Fruit fly (Drosophila melanogaster) whole organism, prepupa: ENCODE results near the gene bnl.

ENCODE experiments used
- Blimp-1 ChIP-seq: fragments of 200-800 bp; sonication (Bioruptor generic); optimal IDR thresholded peaks from 3 replicates; lab custom pipeline; 2017; ENCODE audit warnings: missing biosample characterization, missing genetic modification characterization, mild to moderate bottlenecking, moderate library complexity, missing genetic modification reagents
- CG11902 ChIP-seq: fragments of 200-800 bp; sonication (Bioruptor generic); optimal IDR thresholded peaks from 3 replicates; lab custom pipeline; 2016; ENCODE audit warnings: missing biosample characterization, missing genetic modification characterization
- CG15336 ChIP-seq: fragments of 200-800 bp; sonication (Bioruptor generic); IDR thresholded peaks from 2 replicates; pipeline ENCODE4 v1.3.6; 2022; ENCODE audit warnings: missing biosample characterization, missing genetic modification characterization
- CG3032 ChIP-seq: fragments of 200-800 bp; optimal IDR thresholded peaks from 2 replicates; lab custom pipeline; 2019; ENCODE audit warnings: missing biosample characterization, mild to moderate bottlenecking, missing genetic modification characterization, moderate library complexity
- CG31627 ChIP-seq: fragments of 200-800 bp; sonication (Bioruptor generic); optimal IDR thresholded peaks from 3 replicates; lab custom pipeline; 2016; ENCODE audit warnings: missing biosample characterization, missing genetic modification characterization
- CG32006 ChIP-seq: fragments of 200-800 bp; sonication (Bioruptor generic); optimal IDR thresholded peaks from 3 replicates; lab custom pipeline; 2017; ENCODE audit warnings: missing biosample characterization, mild to moderate bottlenecking, missing genetic modification characterization
- CG3919 ChIP-seq: fragments of 200-800 bp; sonication (Bioruptor generic); optimal IDR thresholded peaks from 3 replicates; lab custom pipeline; 2016; ENCODE audit warnings: missing biosample characterization, missing genetic modification characterization
- CG6808 ChIP-seq: fragments of 200-800 bp; sonication (Bioruptor generic); optimal IDR thresholded peaks from 3 replicates; lab custom pipeline; 2017; ENCODE audit warnings: missing biosample characterization, missing genetic modification characterization, mild to moderate bottlenecking, moderate library complexity, missing genetic modification reagents
- CG8119 ChIP-seq: fragments of 200-800 bp; sonication (Bioruptor generic); IDR thresholded peaks from 3 replicates; pipeline ENCODE4 v1.3.6; 2022; ENCODE audit warnings: missing biosample characterization, missing genetic modification characterization
- CG8319 ChIP-seq: fragments of 200-800 bp; sonication (Bioruptor generic); optimal IDR thresholded peaks from 3 replicates; lab custom pipeline; 2016; ENCODE audit warnings: missing biosample characterization, missing genetic modification characterization
- CG9139 ChIP-seq: fragments of 200-800 bp; sonication (Bioruptor generic); optimal IDR thresholded peaks from 3 replicates; lab custom pipeline; 2017; ENCODE audit warnings: missing biosample characterization, mild to moderate bottlenecking, missing genetic modification characterization
- Eip78C ChIP-seq: fragments of 200-800 bp; sonication (Bioruptor generic); peaks from one replicate; lab custom pipeline; 2016; ENCODE audit warnings: missing biosample characterization, missing genetic modification characterization
- Eip93F ChIP-seq: fragments of 200-800 bp; sonication (Bioruptor generic); optimal IDR thresholded peaks from 2 replicates; lab custom pipeline; 2016; ENCODE audit warnings: missing biosample characterization, mild to moderate bottlenecking, missing genetic modification characterization
- Ets21C ChIP-seq: fragments of 200-800 bp; sonication (Bioruptor generic); optimal IDR thresholded peaks from 3 replicates; lab custom pipeline; 2016; ENCODE audit warnings: missing biosample characterization, missing genetic modification characterization
- Gug ChIP-seq: fragments of 200-800 bp; sonication (Bioruptor generic); IDR thresholded peaks from 2 replicates; pipeline ENCODE4 v1.3.6; 2022; ENCODE audit warnings: missing biosample characterization, missing genetic modification characterization
- Hr39 ChIP-seq: fragments of 200-800 bp; sonication (Bioruptor generic); optimal IDR thresholded peaks from 2 replicates; lab custom pipeline; 2016; ENCODE audit warnings: missing biosample characterization, missing genetic modification characterization
- Hr4 ChIP-seq: fragments of 200-800 bp; sonication (Bioruptor generic); optimal IDR thresholded peaks from 3 replicates; lab custom pipeline; 2016; ENCODE audit warnings: missing biosample characterization, missing genetic modification characterization
- Lpt ChIP-seq: fragments of 200-800 bp; sonication (Bioruptor generic); optimal IDR thresholded peaks from 3 replicates; lab custom pipeline; 2016; ENCODE audit warnings: missing biosample characterization, missing genetic modification characterization
- OdsH ChIP-seq: fragments of 200-800 bp; sonication (Bioruptor generic); optimal IDR thresholded peaks from 3 replicates; lab custom pipeline; 2016; ENCODE audit warnings: missing biosample characterization, missing genetic modification characterization
- Smox ChIP-seq: fragments of 200-800 bp; sonication (Bioruptor generic); optimal IDR thresholded peaks from 3 replicates; lab custom pipeline; 2016; ENCODE audit warnings: missing biosample characterization, missing genetic modification characterization
- Sox102F ChIP-seq: fragments of 200-800 bp; sonication (Bioruptor generic); optimal IDR thresholded peaks from 2 replicates; lab custom pipeline; 2016; ENCODE audit warnings: missing biosample characterization, mild to moderate bottlenecking, missing genetic modification characterization
- Sox14 ChIP-seq: fragments of 200-800 bp; sonication (Bioruptor generic); optimal IDR thresholded peaks from 3 replicates; lab custom pipeline; 2016; ENCODE audit warnings: missing biosample characterization, missing genetic modification characterization
- Sox15 ChIP-seq: fragments of 200-800 bp; sonication (Bioruptor generic); optimal IDR thresholded peaks from 3 replicates; lab custom pipeline; 2016; ENCODE audit warnings: missing biosample characterization, missing genetic modification characterization
- achi ChIP-seq: fragments of 200-800 bp; sonication (Bioruptor generic); optimal IDR thresholded peaks from 3 replicates; lab custom pipeline; 2016; ENCODE audit warnings: missing biosample characterization, missing genetic modification characterization
- cyc ChIP-seq: fragments of 200-800 bp; sonication (Bioruptor generic); optimal IDR thresholded peaks from 3 replicates; lab custom pipeline; 2016; ENCODE audit warnings: missing biosample characterization, missing genetic modification characterization
- dsx ChIP-seq: fragments of 200-800 bp; optimal IDR thresholded peaks from 3 replicates; lab custom pipeline; 2019; ENCODE audit warnings: missing biosample characterization, mild to moderate bottlenecking, missing genetic modification characterization, moderate library complexity; ENCODE audit not compliant: poor library complexity, severe bottlenecking
- esn ChIP-seq: fragments of 200-800 bp; sonication (Bioruptor generic); optimal IDR thresholded peaks from 2 replicates; lab custom pipeline; 2016; ENCODE audit warnings: missing biosample characterization, mild to moderate bottlenecking, missing genetic modification characterization, moderate library complexity
- fd59A ChIP-seq: fragments of 200-800 bp; sonication (Bioruptor generic); optimal IDR thresholded peaks from 2 replicates; lab custom pipeline; 2017; ENCODE audit warnings: missing biosample characterization, mild to moderate bottlenecking, missing genetic modification characterization, missing genetic modification reagents
- fd85E ChIP-seq: fragments of 200-800 bp; sonication (Bioruptor generic); optimal IDR thresholded peaks from 3 replicates; lab custom pipeline; 2016; ENCODE audit warnings: missing biosample characterization, missing genetic modification characterization
- lz ChIP-seq: fragments of 200-800 bp; sonication (Bioruptor generic); optimal IDR thresholded peaks from 3 replicates; lab custom pipeline; 2016; ENCODE audit warnings: missing biosample characterization, missing genetic modification characterization
- net ChIP-seq: fragments of 200-800 bp; sonication (Bioruptor generic); optimal IDR thresholded peaks from 3 replicates; lab custom pipeline; 2016; ENCODE audit warnings: missing biosample characterization, missing genetic modification characterization
- spab ChIP-seq: fragments of 200-800 bp; sonication (Bioruptor generic); optimal IDR thresholded peaks from 2 replicates; lab custom pipeline; 2017; ENCODE audit warnings: missing biosample characterization, mild to moderate bottlenecking, missing genetic modification characterization, missing genetic modification reagents
- ss ChIP-seq, 2 experiments: fragments of 200-800 bp; sonication (Bioruptor generic); optimal IDR thresholded peaks; 2 replicates in 1 of 2; 3 replicates in 1 of 2; lab custom pipeline; 2017 to 2018; ENCODE audit warnings: mild to moderate bottlenecking in 2 of 2, missing biosample characterization in 2 of 2, missing genetic modification characterization in 2 of 2, moderate library complexity in 1 of 2
- svp ChIP-seq: fragments of 200-800 bp; sonication (Bioruptor generic); peaks from one replicate; lab custom pipeline; 2016; ENCODE audit warnings: missing biosample characterization, missing genetic modification characterization
- topi ChIP-seq: fragments of 200-800 bp; sonication (Bioruptor generic); optimal IDR thresholded peaks from 3 replicates; lab custom pipeline; 2016; ENCODE audit warnings: missing biosample characterization, missing genetic modification characterization
- vri ChIP-seq: fragments of 200-800 bp; sonication (Bioruptor generic); optimal IDR thresholded peaks from 3 replicates; lab custom pipeline; 2016; ENCODE audit warnings: missing biosample characterization, mild to moderate bottlenecking, missing genetic modification characterization

bnl gene

DNA sequence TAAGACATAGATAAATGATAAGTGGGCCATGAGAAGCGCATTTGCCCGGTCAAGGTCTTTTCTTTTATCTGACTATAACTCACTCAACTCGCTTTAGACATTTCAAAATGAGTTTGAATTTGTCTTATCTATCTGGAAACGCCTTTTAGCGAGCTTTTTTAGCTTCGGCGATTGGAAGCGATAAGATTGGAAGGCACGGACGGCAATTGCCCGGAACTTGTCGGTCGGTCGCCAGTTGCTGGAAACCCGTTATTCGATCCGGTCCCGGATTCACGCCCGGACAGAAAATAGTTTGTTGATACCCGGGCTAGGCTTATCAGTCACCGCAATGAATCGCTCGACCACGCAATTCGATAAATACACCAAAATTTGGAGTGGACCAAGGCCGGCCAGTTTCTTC, 53.3 kb downstream of the bnl start, which contains the start of gene Acsx4:
Acsx4 (plus strand) TSS at position 233 of the 400 bp plus-strand sequence.
- TF ChIP-seq CG3919, result no peak
- no peak for TF ChIP-seq OdsH (GFP tag; lab: Kevin White, UChicago)
- TF ChIP-seq Sox14 (GFP tag; lab: Kevin White, UChicago), result no peak
- TF ChIP-seq Smox (GFP tag; lab: Kevin White, UChicago), result no peak
- TF ChIP-seq ss (GFP tag; optimal IDR thresholded peaks at IDR 0.05; lab: Kevin White, UChicago), result no peak
- peak; percentile 24 for TF ChIP-seq vri
- no peak for TF ChIP-seq svp (GFP tag; lab: Kevin White, UChicago)

DNA sequence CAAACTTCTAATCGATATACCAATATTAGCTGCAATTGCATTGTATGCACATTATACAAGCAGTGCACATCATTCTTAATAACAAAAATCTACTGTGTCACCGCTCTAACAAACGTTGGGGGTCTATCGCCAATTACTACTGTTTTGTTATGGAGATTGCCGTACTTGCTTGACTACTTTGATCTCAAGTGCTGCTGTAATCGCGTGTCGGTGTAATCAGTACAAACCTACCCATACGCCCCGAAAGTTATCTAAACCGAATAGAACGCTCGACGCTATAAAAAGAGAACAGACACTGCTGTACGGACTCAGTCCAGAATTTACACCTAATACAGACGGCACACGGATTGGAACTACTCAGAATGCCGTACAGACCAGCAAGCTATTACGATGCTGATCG, 55.7 kb downstream of the bnl start, which contains the start of gene Acsx3:
Acsx3 (plus strand) TSS at position 301 of the 400 bp plus-strand sequence.
- TF ChIP-seq CG8119 (GFP tag; lab: Robert Waterston, UW) (no peak), Sox14 (GFP tag; lab: Kevin White, UChicago) (no peak)

DNA sequence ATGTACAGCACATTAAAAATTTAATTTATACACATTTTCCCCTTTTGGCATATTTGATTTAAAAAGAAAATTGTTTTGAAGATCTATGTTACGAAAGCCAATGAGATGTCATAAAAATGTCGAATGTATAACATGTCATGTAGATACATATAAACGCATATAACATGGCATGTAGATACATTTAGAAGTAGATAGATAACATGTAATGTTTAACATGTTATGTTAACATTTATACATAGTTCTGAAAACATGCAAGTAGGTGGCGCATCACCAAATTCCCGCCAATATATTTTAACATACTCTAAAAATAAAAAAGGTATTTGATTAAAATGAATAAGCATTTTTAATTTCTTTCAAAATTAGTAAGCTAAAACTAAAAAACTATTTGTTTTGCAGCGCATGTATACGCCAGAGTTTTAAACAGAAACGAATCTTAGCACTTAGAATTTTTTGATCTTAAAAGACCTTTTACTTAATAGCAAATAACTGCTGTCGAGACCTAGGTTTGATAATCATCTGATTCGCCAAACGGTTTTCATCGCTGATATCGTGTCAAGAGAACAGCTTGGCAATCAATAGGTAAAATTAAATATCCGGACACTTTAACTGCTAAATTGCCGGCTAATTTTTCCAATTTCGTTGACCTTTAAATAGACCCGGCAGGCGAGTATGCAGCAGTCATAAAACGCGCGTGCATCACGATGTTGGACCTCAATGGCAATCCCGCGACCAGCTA, 58.4 kb downstream of the bnl start, which contains the start of gene Acsx2:
Acsx2 (plus strand) TSS at position 686 of the 736 bp plus-strand sequence.
- TF ChIP-seq CG31627 (GFP tag; lab: Kevin White, UChicago) (no peak), lz (GFP tag; lab: Kevin White, UChicago) (no peak), vri (no peak), esn (no peak), Sox15 (no peak), Sox14 (GFP tag; lab: Kevin White, UChicago) (no peak), Gug (GFP tag; lab: Robert Waterston, UW) (no peak), Blimp-1 (no peak)

DNA sequence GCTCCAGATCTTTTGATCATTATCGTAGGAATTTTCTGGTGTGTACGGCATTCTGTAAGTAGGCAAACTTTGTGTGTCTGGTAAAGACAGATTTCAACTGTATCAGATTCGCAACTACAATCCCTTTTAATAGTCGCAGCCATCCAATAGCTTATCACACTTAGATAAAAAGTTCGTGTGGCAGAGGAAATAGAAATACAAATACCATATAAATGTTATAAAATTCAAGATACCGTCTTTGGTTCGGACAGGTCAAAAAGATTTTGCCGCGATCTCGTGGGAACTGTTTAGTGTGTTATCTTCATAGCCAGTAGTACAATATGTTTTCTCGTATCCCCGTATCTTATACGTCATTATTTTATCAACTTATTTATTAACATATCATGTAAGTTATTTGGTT, 59.4 kb downstream of the bnl start, which contains the start of gene Acsx1R:
Acsx1R (minus strand) TSS at position 101 of the 400 bp plus-strand sequence.
- TF ChIP-seq Ets21C (GFP tag; lab: Kevin White, UChicago), result no peak
- no peak for TF ChIP-seq cyc (GFP tag; lab: Kevin White, UChicago)
- TF ChIP-seq CG8319, result no peak
- no peak for TF ChIP-seq Eip78C (GFP tag; lab: Kevin White, UChicago)
- no peak for TF ChIP-seq dsx (GFP tag; lab: Kevin White, UChicago)
- no peak for TF ChIP-seq Hr39 (GFP tag; lab: Kevin White, UChicago)
- no peak for TF ChIP-seq spab
- TF ChIP-seq CG32006 (GFP tag; lab: Kevin White, UChicago), result no peak
- no peak for TF ChIP-seq CG15336
- no peak for TF ChIP-seq fd85E (GFP tag; lab: Kevin White, UChicago)
- TF ChIP-seq fd59A (GFP tag; lab: Kevin White, UChicago), result no peak
- TF ChIP-seq CG9139, result no peak
- TF ChIP-seq achi, result no peak
- TF ChIP-seq Smox (GFP tag; lab: Kevin White, UChicago), result no peak
- TF ChIP-seq CG3032, result no peak

dm6 chr3R:19774149-19774548, 62.5 kb downstream of the bnl start:
- TF ChIP-seq Eip93F (GFP tag; lab: Kevin White, UChicago) (no peak), fd85E (GFP tag; lab: Kevin White, UChicago) (no peak), Hr4 (GFP tag; lab: Kevin White, UChicago) (no peak), topi (GFP tag; lab: Kevin White, UChicago) (no peak), CG11902 (GFP tag; lab: Kevin White, UChicago) (no peak), net (GFP tag; lab: Kevin White, UChicago) (no peak), Lpt (GFP tag; lab: Kevin White, UChicago) (no peak), ss (GFP tag; optimal IDR thresholded peaks at IDR 0.05; lab: Kevin White, UChicago) (no peak), Sox14 (GFP tag; lab: Kevin White, UChicago) (no peak), CG6808 (GFP tag; lab: Kevin White, UChicago) (no peak), spab (no peak), Sox102F (GFP tag; lab: Kevin White, UChicago) (no peak), CG3919 (no peak), Blimp-1 (no peak)
